Fruit fly (Drosophila melanogaster) whole organism, prepupa: Measurements from ENCODE around the gene Art3.

Experiments used
- CG11294 ChIP-seq: fragments of 200-800 bp; sonication (Bioruptor generic); IDR thresholded peaks from 2 replicates; pipeline ENCODE4 v1.3.6; 2022; ENCODE audit warnings: missing biosample characterization, missing genetic modification characterization
- CG11762 ChIP-seq: fragments of 200-800 bp; sonication (Bioruptor generic); optimal IDR thresholded peaks from 3 replicates; lab custom pipeline; 2016; ENCODE audit warnings: missing biosample characterization, missing genetic modification characterization; ENCODE audit not compliant: insufficient read depth
- CG11902 ChIP-seq: fragments of 200-800 bp; sonication (Bioruptor generic); optimal IDR thresholded peaks from 3 replicates; lab custom pipeline; 2016; ENCODE audit warnings: missing biosample characterization, missing genetic modification characterization
- CG1621 ChIP-seq: fragments of 200-800 bp; sonication (Bioruptor generic); optimal IDR thresholded peaks from 3 replicates; lab custom pipeline; 2018; ENCODE audit warnings: missing biosample characterization, mild to moderate bottlenecking, missing genetic modification characterization
- CG16779 ChIP-seq: fragments of 200-800 bp; sonication (Bioruptor generic); optimal IDR thresholded peaks from 3 replicates; lab custom pipeline; 2017; ENCODE audit warnings: missing biosample characterization, mild to moderate bottlenecking, missing genetic modification characterization
- CG3032 ChIP-seq: fragments of 200-800 bp; optimal IDR thresholded peaks from 2 replicates; lab custom pipeline; 2019; ENCODE audit warnings: missing biosample characterization, mild to moderate bottlenecking, missing genetic modification characterization, moderate library complexity
- CG32006 ChIP-seq: fragments of 200-800 bp; sonication (Bioruptor generic); optimal IDR thresholded peaks from 3 replicates; lab custom pipeline; 2017; ENCODE audit warnings: missing biosample characterization, mild to moderate bottlenecking, missing genetic modification characterization
- CG3919 ChIP-seq: fragments of 200-800 bp; sonication (Bioruptor generic); optimal IDR thresholded peaks from 3 replicates; lab custom pipeline; 2016; ENCODE audit warnings: missing biosample characterization, missing genetic modification characterization
- CG4318 ChIP-seq: fragments of 200-800 bp; sonication (Bioruptor generic); optimal IDR thresholded peaks from 3 replicates; lab custom pipeline; 2017; ENCODE audit warnings: missing biosample characterization, mild to moderate bottlenecking, missing genetic modification characterization
- CG6163 ChIP-seq: fragments of 200-800 bp; sonication (Bioruptor generic); IDR thresholded peaks from 3 replicates; pipeline ENCODE4 v1.3.6; 2022; ENCODE audit warnings: missing biosample characterization, missing genetic modification characterization
- CG6276 ChIP-seq: fragments of 200-800 bp; sonication (Bioruptor generic); optimal IDR thresholded peaks from 2 replicates; lab custom pipeline; 2017; ENCODE audit warnings: missing biosample characterization, mild to moderate bottlenecking, missing genetic modification characterization
- CG6854 ChIP-seq: fragments of 200-800 bp; sonication (Bioruptor generic); optimal IDR thresholded peaks from 2 replicates; lab custom pipeline; 2017; ENCODE audit warnings: missing biosample characterization, mild to moderate bottlenecking, missing genetic modification characterization
- CG7368 ChIP-seq: fragments of 200-800 bp; sonication (Bioruptor generic); optimal IDR thresholded peaks from 3 replicates; lab custom pipeline; 2016; ENCODE audit warnings: missing biosample characterization, missing genetic modification characterization
- CG8119 ChIP-seq: fragments of 200-800 bp; sonication (Bioruptor generic); IDR thresholded peaks from 3 replicates; pipeline ENCODE4 v1.3.6; 2022; ENCODE audit warnings: missing biosample characterization, missing genetic modification characterization
- CG8319 ChIP-seq: fragments of 200-800 bp; sonication (Bioruptor generic); optimal IDR thresholded peaks from 3 replicates; lab custom pipeline; 2016; ENCODE audit warnings: missing biosample characterization, missing genetic modification characterization
- CG8632 ChIP-seq: fragments of 200-800 bp; sonication (Bioruptor generic); optimal IDR thresholded peaks from 3 replicates; lab custom pipeline; 2016; ENCODE audit warnings: missing biosample characterization, missing genetic modification characterization
- CG9139 ChIP-seq: fragments of 200-800 bp; sonication (Bioruptor generic); optimal IDR thresholded peaks from 3 replicates; lab custom pipeline; 2017; ENCODE audit warnings: missing biosample characterization, mild to moderate bottlenecking, missing genetic modification characterization
- Eip75B ChIP-seq: fragments of 200-800 bp; sonication (Bioruptor generic); optimal IDR thresholded peaks from 3 replicates; lab custom pipeline; 2016; ENCODE audit warnings: missing biosample characterization, missing genetic modification characterization
- Eip93F ChIP-seq: fragments of 200-800 bp; sonication (Bioruptor generic); optimal IDR thresholded peaks from 2 replicates; lab custom pipeline; 2016; ENCODE audit warnings: missing biosample characterization, mild to moderate bottlenecking, missing genetic modification characterization
- Gug ChIP-seq: fragments of 200-800 bp; sonication (Bioruptor generic); IDR thresholded peaks from 2 replicates; pipeline ENCODE4 v1.3.6; 2022; ENCODE audit warnings: missing biosample characterization, missing genetic modification characterization
- Hr38 ChIP-seq: sonication (Bioruptor generic); optimal IDR thresholded peaks from 2 replicates; lab custom pipeline; 2016; ENCODE audit warnings: missing biosample characterization, missing genetic modification characterization
- Hr39 ChIP-seq: fragments of 200-800 bp; sonication (Bioruptor generic); optimal IDR thresholded peaks from 2 replicates; lab custom pipeline; 2016; ENCODE audit warnings: missing biosample characterization, missing genetic modification characterization
- Hr4 ChIP-seq: fragments of 200-800 bp; sonication (Bioruptor generic); optimal IDR thresholded peaks from 3 replicates; lab custom pipeline; 2016; ENCODE audit warnings: missing biosample characterization, missing genetic modification characterization
- Lpt ChIP-seq: fragments of 200-800 bp; sonication (Bioruptor generic); optimal IDR thresholded peaks from 3 replicates; lab custom pipeline; 2016; ENCODE audit warnings: missing biosample characterization, missing genetic modification characterization
- Met ChIP-seq: fragments of 200-800 bp; sonication (Bioruptor generic); optimal IDR thresholded peaks from 3 replicates; lab custom pipeline; 2016; ENCODE audit warnings: missing biosample characterization, missing genetic modification characterization
- Sox102F ChIP-seq: fragments of 200-800 bp; sonication (Bioruptor generic); optimal IDR thresholded peaks from 2 replicates; lab custom pipeline; 2016; ENCODE audit warnings: missing biosample characterization, mild to moderate bottlenecking, missing genetic modification characterization
- Sox14 ChIP-seq: fragments of 200-800 bp; sonication (Bioruptor generic); optimal IDR thresholded peaks from 3 replicates; lab custom pipeline; 2016; ENCODE audit warnings: missing biosample characterization, missing genetic modification characterization
- Sox15 ChIP-seq: fragments of 200-800 bp; sonication (Bioruptor generic); optimal IDR thresholded peaks from 3 replicates; lab custom pipeline; 2016; ENCODE audit warnings: missing biosample characterization, missing genetic modification characterization
- achi ChIP-seq: fragments of 200-800 bp; sonication (Bioruptor generic); optimal IDR thresholded peaks from 3 replicates; lab custom pipeline; 2016; ENCODE audit warnings: missing biosample characterization, missing genetic modification characterization
- acj6 ChIP-seq: fragments of 200-800 bp; sonication (Bioruptor generic); optimal IDR thresholded peaks from 3 replicates; lab custom pipeline; 2016; ENCODE audit warnings: missing biosample characterization, missing genetic modification characterization
- dac ChIP-seq: fragments of 200-800 bp; sonication (Bioruptor generic); optimal IDR thresholded peaks from 2 replicates; lab custom pipeline; 2017; ENCODE audit warnings: missing biosample characterization, mild to moderate bottlenecking, missing genetic modification characterization
- dsx ChIP-seq: fragments of 200-800 bp; optimal IDR thresholded peaks from 3 replicates; lab custom pipeline; 2019; ENCODE audit warnings: missing biosample characterization, mild to moderate bottlenecking, missing genetic modification characterization, moderate library complexity; ENCODE audit not compliant: poor library complexity, severe bottlenecking
- eg ChIP-seq: fragments of 200-800 bp; sonication (Bioruptor generic); IDR thresholded peaks from 3 replicates; pipeline ENCODE4 v1.3.6; 2022; ENCODE audit warnings: missing biosample characterization, missing genetic modification characterization
- esn ChIP-seq: fragments of 200-800 bp; sonication (Bioruptor generic); optimal IDR thresholded peaks from 2 replicates; lab custom pipeline; 2016; ENCODE audit warnings: missing biosample characterization, mild to moderate bottlenecking, missing genetic modification characterization, moderate library complexity
- fd59A ChIP-seq: fragments of 200-800 bp; sonication (Bioruptor generic); optimal IDR thresholded peaks from 2 replicates; lab custom pipeline; 2017; ENCODE audit warnings: missing biosample characterization, mild to moderate bottlenecking, missing genetic modification characterization, missing genetic modification reagents
- fd85E ChIP-seq: fragments of 200-800 bp; sonication (Bioruptor generic); optimal IDR thresholded peaks from 3 replicates; lab custom pipeline; 2016; ENCODE audit warnings: missing biosample characterization, missing genetic modification characterization
- lz ChIP-seq: fragments of 200-800 bp; sonication (Bioruptor generic); optimal IDR thresholded peaks from 3 replicates; lab custom pipeline; 2016; ENCODE audit warnings: missing biosample characterization, missing genetic modification characterization
- pdm3 ChIP-seq: fragments of 200-800 bp; sonication (Bioruptor generic); optimal IDR thresholded peaks from 3 replicates; lab custom pipeline; 2016; ENCODE audit warnings: missing biosample characterization, missing genetic modification characterization
- salr ChIP-seq, 2 experiments: fragments of 200-800 bp; sonication (Bioruptor generic); optimal IDR thresholded peaks; 3 replicates each; lab custom pipeline; 2016 to 2018; ENCODE audit warnings: missing biosample characterization in 2 of 2, missing genetic modification characterization in 2 of 2, mild to moderate bottlenecking in 1 of 2
- spab ChIP-seq: fragments of 200-800 bp; sonication (Bioruptor generic); optimal IDR thresholded peaks from 2 replicates; lab custom pipeline; 2017; ENCODE audit warnings: missing biosample characterization, mild to moderate bottlenecking, missing genetic modification characterization, missing genetic modification reagents
- ss ChIP-seq, 2 experiments: fragments of 200-800 bp; sonication (Bioruptor generic); optimal IDR thresholded peaks; 2 replicates in 1 of 2; 3 replicates in 1 of 2; lab custom pipeline; 2017 to 2018; ENCODE audit warnings: mild to moderate bottlenecking in 2 of 2, missing biosample characterization in 2 of 2, missing genetic modification characterization in 2 of 2, moderate library complexity in 1 of 2
- svp ChIP-seq: fragments of 200-800 bp; sonication (Bioruptor generic); peaks from one replicate; lab custom pipeline; 2016; ENCODE audit warnings: missing biosample characterization, missing genetic modification characterization
- vri ChIP-seq: fragments of 200-800 bp; sonication (Bioruptor generic); optimal IDR thresholded peaks from 3 replicates; lab custom pipeline; 2016; ENCODE audit warnings: missing biosample characterization, mild to moderate bottlenecking, missing genetic modification characterization

Gene Art3

dm6 chr3R:15243452-15243851 is 14.2 kb upstream of the Art3 start (continued):
- no peak for TF ChIP-seq CG7368 (GFP tag; lab: Kevin White, UChicago)
- peak; percentile 41 for TF ChIP-seq Met (GFP tag; lab: Kevin White, UChicago)
- peak; percentile 4 for TF ChIP-seq CG16779 (tag; lab: Kevin White, UChicago)
- no peak for TF ChIP-seq fd59A (GFP tag; lab: Kevin White, UChicago)
- peak; percentile 84 for TF ChIP-seq Sox14 (GFP tag; lab: Kevin White, UChicago)
- TF ChIP-seq CG8632 (GFP tag; lab: Kevin White, UChicago), result no peak
- peak; percentile 2 for TF ChIP-seq pdm3 (GFP tag; lab: Kevin White, UChicago)
- no peak for TF ChIP-seq spab
- TF ChIP-seq CG1621 (tag; lab: Kevin White, UChicago), result peak; percentile 21
- no peak for TF ChIP-seq Sox15 (GFP tag; lab: Kevin White, UChicago)
- no peak for TF ChIP-seq CG6276
- peak; percentile 91 for TF ChIP-seq svp (GFP tag; lab: Kevin White, UChicago)
- TF ChIP-seq CG11294 (GFP tag; lab: Robert Waterston, UW), result no peak
- no peak for TF ChIP-seq CG4318 (GFP tag; lab: Kevin White, UChicago)
- no peak for TF ChIP-seq salr (GFP tag; optimal IDR thresholded peaks at IDR 0.05; lab: Kevin White, UChicago)
- peak; percentile 14 for TF ChIP-seq CG3919 (GFP tag; lab: Kevin White, UChicago)

- no peak for TF ChIP-seq CG11294 (GFP tag; lab: Robert Waterston, UW)
- TF ChIP-seq Hr4, result no peak
- TF ChIP-seq vri (GFP tag; lab: Kevin White, UChicago), result peak; percentile 41
- no peak for TF ChIP-seq lz (GFP tag; lab: Kevin White, UChicago)
- TF ChIP-seq achi (GFP tag; lab: Kevin White, UChicago), result no peak
Measured at dm6 chr3R:15243046-15243356, 13.8 kb upstream of the Art3 start.

dm6 chr3R:15242186-15243045 is 13.2 kb upstream of the Art3 start, which contains the start of the genes tefu and Hsc70-4:
Gene tefu, minus strand, starts transcription at chr3R:15242236.
Gene Hsc70-4, plus strand, starts transcription at chr3R:15242687.
- TF ChIP-seq CG1621 (tag; lab: Kevin White, UChicago), result no peak
- peak in 1 of 2 experiments; percentile 60 for TF ChIP-seq salr (GFP tag; optimal IDR thresholded peaks at IDR 0.05; lab: Kevin White, UChicago)
- peak; percentile 26 for TF ChIP-seq CG6854
- TF ChIP-seq CG8119 (GFP tag; lab: Robert Waterston, UW), result peak; percentile 53
- TF ChIP-seq eg (GFP tag; lab: Robert Waterston, UW), result peak; percentile 81
- TF ChIP-seq pdm3 (GFP tag; lab: Kevin White, UChicago), result no peak
- TF ChIP-seq esn (GFP tag; lab: Kevin White, UChicago), result peak; percentile 71
- peak; percentile 67 for TF ChIP-seq CG11294 (GFP tag; lab: Robert Waterston, UW)
- peak; percentile 66 for TF ChIP-seq Eip93F (GFP tag; lab: Kevin White, UChicago)
- TF ChIP-seq svp (GFP tag; lab: Kevin White, UChicago), result peak; percentile 71
- TF ChIP-seq Hr4, result peak; percentile 76
- peak; percentile 85 for TF ChIP-seq CG3032
- no peak for TF ChIP-seq spab
- TF ChIP-seq Met (GFP tag; lab: Kevin White, UChicago), result no peak
- no peak for TF ChIP-seq Lpt (GFP tag; lab: Kevin White, UChicago)
- peak; percentile 73 for TF ChIP-seq CG4318 (GFP tag; lab: Kevin White, UChicago)
- no peak for TF ChIP-seq CG8632 (GFP tag; lab: Kevin White, UChicago)
- TF ChIP-seq acj6, result no peak
- no peak for TF ChIP-seq ss (GFP tag; optimal IDR thresholded peaks at IDR 0.05; lab: Kevin White, UChicago)
- TF ChIP-seq CG11762, result peak; percentile 31
- TF ChIP-seq CG32006 (GFP tag; lab: Kevin White, UChicago), result no peak
- peak; percentile 72 for TF ChIP-seq Gug (GFP tag; lab: Robert Waterston, UW)
- no peak for TF ChIP-seq fd85E (GFP tag; lab: Kevin White, UChicago)
- TF ChIP-seq achi (GFP tag; lab: Kevin White, UChicago), result no peak
- no peak for TF ChIP-seq CG9139 (GFP tag; lab: Kevin White, UChicago)
- TF ChIP-seq CG8319 (GFP tag; lab: Kevin White, UChicago), result peak; percentile 21
- TF ChIP-seq Sox102F, result no peak
- peak; percentile 75; the same call in 2 of the 3 replicates for TF ChIP-seq CG6163
- TF ChIP-seq fd59A (GFP tag; lab: Kevin White, UChicago), result peak; percentile 42
- no peak for TF ChIP-seq Hr38 (GFP tag; lab: Kevin White, UChicago)
- TF ChIP-seq Sox14 (GFP tag; lab: Kevin White, UChicago), result no peak
- TF ChIP-seq CG11902 (GFP tag; lab: Kevin White, UChicago), result peak; percentile 76
- peak; percentile 74 for TF ChIP-seq lz (GFP tag; lab: Kevin White, UChicago)
- peak; percentile 88 for TF ChIP-seq Hr39 (GFP tag; lab: Kevin White, UChicago)
- peak; percentile 33 for TF ChIP-seq dac (GFP tag; lab: Kevin White, UChicago)
- TF ChIP-seq CG16779 (tag; lab: Kevin White, UChicago), result peak; percentile 6
- TF ChIP-seq Sox15 (GFP tag; lab: Kevin White, UChicago), result peak; percentile 81
- TF ChIP-seq CG7368 (GFP tag; lab: Kevin White, UChicago), result no peak
- TF ChIP-seq Eip75B (GFP tag; lab: Kevin White, UChicago), result no peak
- TF ChIP-seq dsx (GFP tag; lab: Kevin White, UChicago), result peak; percentile 38
